Fruit fly (Drosophila melanogaster) whole organism, embryonic: ENCODE measurements around the gene CG43248.
A peak's percentile ranks its signal among the peaks of the same experiment; 100 is the strongest.

ENCODE experiments used
- Asciz ChIP-seq: fragments of 200-800 bp; sonication (Bioruptor generic); optimal IDR thresholded peaks from 2 replicates; lab custom pipeline; 2017; ENCODE audit warnings: missing biosample characterization, mild to moderate bottlenecking, missing genetic modification characterization, missing genetic modification reagents
- B-H2 ChIP-seq: fragments of 200-800 bp; sonication (Bioruptor generic); optimal IDR thresholded peaks from 2 replicates; lab custom pipeline; 2018; ENCODE audit warnings: missing biosample characterization, mild to moderate bottlenecking, missing genetic modification characterization
- CG10147 ChIP-seq: fragments of 200-800 bp; sonication (Bioruptor generic); optimal IDR thresholded peaks from 2 replicates; lab custom pipeline; 2019; ENCODE audit warnings: missing biosample characterization, mild to moderate bottlenecking, missing genetic modification characterization, moderate library complexity
- CG10979 ChIP-seq: fragments of 200-800 bp; sonication (Bioruptor generic); optimal IDR thresholded peaks from 2 replicates; lab custom pipeline; 2018; ENCODE audit warnings: missing biosample characterization, mild to moderate bottlenecking, missing genetic modification characterization, moderate library complexity
- CG11695 ChIP-seq: fragments of 200-800 bp; sonication (Bioruptor generic); IDR thresholded peaks from 3 replicates; pipeline ENCODE4 v1.3.6; 2022; ENCODE audit warnings: missing biosample characterization, missing genetic modification characterization
- CG12659 ChIP-seq: fragments of 200-800 bp; sonication (Bioruptor generic); optimal IDR thresholded peaks from 3 replicates; lab custom pipeline; 2017; ENCODE audit warnings: mild to moderate bottlenecking, missing biosample characterization, missing genetic modification reagents, missing genetic modification characterization
- CG13775 ChIP-seq: fragments of 200-800 bp; sonication (Bioruptor generic); optimal IDR thresholded peaks from 3 replicates; lab custom pipeline; 2017; ENCODE audit warnings: missing biosample characterization, mild to moderate bottlenecking, missing genetic modification characterization
- CG14050 ChIP-seq: fragments of 200-800 bp; sonication (Bioruptor generic); IDR thresholded peaks from 3 replicates; pipeline ENCODE4 v1.3.6; 2022; ENCODE audit warnings: missing biosample characterization, missing genetic modification characterization
- CG14441 ChIP-seq: fragments of 200-800 bp; sonication (Bioruptor generic); IDR thresholded peaks from 2 replicates; pipeline ENCODE4 v1.3.6; 2022; ENCODE audit warnings: missing biosample characterization, missing genetic modification characterization
- CG14667 ChIP-seq: fragments of 200-800 bp; sonication (Bioruptor generic); IDR thresholded peaks from 2 replicates; pipeline ENCODE4 v1.3.6; 2022; ENCODE audit warnings: missing biosample characterization, missing genetic modification characterization
- CG16815 ChIP-seq: fragments of 200-800 bp; sonication (Bioruptor generic); optimal IDR thresholded peaks from 3 replicates; lab custom pipeline; 2017; ENCODE audit warnings: missing biosample characterization, mild to moderate bottlenecking, missing genetic modification characterization
- CG17568 ChIP-seq: fragments of 200-800 bp; sonication (Bioruptor generic); optimal IDR thresholded peaks from 2 replicates; lab custom pipeline; 2018; ENCODE audit warnings: missing biosample characterization, mild to moderate bottlenecking, missing genetic modification characterization, moderate library complexity
- CG17802 ChIP-seq: fragments of 200-800 bp; sonication (Bioruptor generic); optimal IDR thresholded peaks from 2 replicates; lab custom pipeline; 2018; ENCODE audit warnings: missing biosample characterization, mild to moderate bottlenecking, missing genetic modification characterization, moderate library complexity
- CG2202 ChIP-seq: fragments of 200-800 bp; sonication (Bioruptor generic); optimal IDR thresholded peaks from 2 replicates; lab custom pipeline; 2018; ENCODE audit warnings: missing biosample characterization, mild to moderate bottlenecking, missing genetic modification characterization
- CG3847 ChIP-seq: fragments of 200-800 bp; sonication (Bioruptor generic); IDR thresholded peaks from 2 replicates; pipeline ENCODE4 v1.3.6; 2022; ENCODE audit warnings: missing biosample characterization, missing genetic modification characterization
- CG4282 ChIP-seq: fragments of 200-800 bp; sonication (Bioruptor generic); optimal IDR thresholded peaks from 2 replicates; lab custom pipeline; 2016; ENCODE audit warnings: missing biosample characterization, missing genetic modification characterization
- CG4617 ChIP-seq: fragments of 200-800 bp; sonication (Bioruptor generic); optimal IDR thresholded peaks from 3 replicates; lab custom pipeline; 2016; ENCODE audit warnings: missing biosample characterization, missing genetic modification characterization, borderline replicate concordance
- CG4707 ChIP-seq: fragments of 200-800 bp; sonication (Bioruptor generic); optimal IDR thresholded peaks from 2 replicates; lab custom pipeline; 2018; ENCODE audit warnings: missing biosample characterization, mild to moderate bottlenecking, missing genetic modification characterization, moderate library complexity
- CG5180 ChIP-seq: fragments of 200-800 bp; sonication (Bioruptor generic); optimal IDR thresholded peaks from 3 replicates; lab custom pipeline; 2017; ENCODE audit warnings: missing biosample characterization, missing genetic modification characterization, mild to moderate bottlenecking, moderate library complexity, missing genetic modification reagents
- CG7745 ChIP-seq: fragments of 200-800 bp; sonication (Bioruptor generic); optimal IDR thresholded peaks from 2 replicates; lab custom pipeline; 2018; ENCODE audit warnings: missing biosample characterization, mild to moderate bottlenecking, missing genetic modification characterization, moderate library complexity
- CG7928 ChIP-seq: fragments of 200-800 bp; sonication (Bioruptor generic); optimal IDR thresholded peaks from 2 replicates; lab custom pipeline; 2017; ENCODE audit warnings: missing biosample characterization, mild to moderate bottlenecking, missing genetic modification characterization
- CG9932 ChIP-seq: fragments of 200-800 bp; sonication (Bioruptor generic); IDR thresholded peaks from 2 replicates; pipeline ENCODE4 v1.3.6; 2022; ENCODE audit warnings: missing biosample characterization, missing genetic modification characterization
- Ets65A ChIP-seq: fragments of 200-800 bp; sonication (Bioruptor generic); peaks from one replicate; lab custom pipeline; 2016; ENCODE audit warnings: missing biosample characterization, missing genetic modification characterization
- Fer1 ChIP-seq: fragments of 200-800 bp; sonication (Bioruptor generic); optimal IDR thresholded peaks from 2 replicates; lab custom pipeline; 2017; ENCODE audit warnings: missing biosample characterization, mild to moderate bottlenecking, missing genetic modification characterization
- Gug ChIP-seq: fragments of 200-800 bp; sonication (Bioruptor generic); IDR thresholded peaks from 4 replicates; pipeline ENCODE4 v1.3.6; 2022; ENCODE audit warnings: missing biosample characterization, missing genetic modification characterization
- Hey ChIP-seq: fragments of 200-800 bp; sonication (Bioruptor generic); optimal IDR thresholded peaks from 3 replicates; lab custom pipeline; 2018; ENCODE audit warnings: missing biosample characterization, mild to moderate bottlenecking, missing genetic modification characterization
- HmgD ChIP-seq: fragments of 200-800 bp; sonication (Bioruptor generic); optimal IDR thresholded peaks from 3 replicates; lab custom pipeline; 2016; ENCODE audit warnings: missing biosample characterization, missing genetic modification characterization
- HmgZ ChIP-seq: fragments of 200-800 bp; sonication (Bioruptor generic); optimal IDR thresholded peaks from 2 replicates; lab custom pipeline; 2018; ENCODE audit warnings: missing biosample characterization, mild to moderate bottlenecking, missing genetic modification characterization
- NFAT ChIP-seq: fragments of 200-800 bp; sonication (Bioruptor generic); IDR thresholded peaks from 2 replicates; pipeline ENCODE4 v1.3.6; 2022; ENCODE audit warnings: missing biosample characterization, missing genetic modification characterization
- Nf-YC ChIP-seq: fragments of 200-800 bp; optimal IDR thresholded peaks from 3 replicates; lab custom pipeline; 2019; ENCODE audit warnings: missing biosample characterization, mild to moderate bottlenecking, missing genetic modification characterization, moderate library complexity
- Opbp ChIP-seq: fragments of 200-800 bp; sonication (Bioruptor generic); IDR thresholded peaks from 3 replicates; pipeline ENCODE4 v1.3.6; 2022; ENCODE audit warnings: missing biosample characterization, missing genetic modification characterization; ENCODE audit not compliant: partially characterized antibody
- PHDP ChIP-seq: fragments of 200-800 bp; sonication (Bioruptor generic); optimal IDR thresholded peaks from 3 replicates; lab custom pipeline; 2018; ENCODE audit warnings: missing biosample characterization, mild to moderate bottlenecking, missing genetic modification characterization, moderate library complexity
- Poxn ChIP-seq: fragments of 200-800 bp; sonication (Bioruptor generic); IDR thresholded peaks from 2 replicates; pipeline ENCODE4 v1.3.6; 2022; ENCODE audit warnings: missing biosample characterization, missing genetic modification characterization
- Rfx ChIP-seq: fragments of 200-800 bp; sonication (Bioruptor generic); IDR thresholded peaks from 2 replicates; pipeline ENCODE4 v1.3.6; 2022; ENCODE audit warnings: missing biosample characterization, missing genetic modification characterization
- Rx ChIP-seq: fragments of 200-800 bp; sonication (Bioruptor generic); IDR thresholded peaks from 2 replicates; pipeline ENCODE4 v1.3.6; 2022; ENCODE audit warnings: missing biosample characterization, missing genetic modification characterization
- Sox100B ChIP-seq: fragments of 200-800 bp; sonication (Bioruptor generic); optimal IDR thresholded peaks from 3 replicates; lab custom pipeline; 2018; ENCODE audit warnings: missing biosample characterization, mild to moderate bottlenecking, missing genetic modification characterization
- TFAM ChIP-seq: fragments of 200-800 bp; sonication (Bioruptor generic); optimal IDR thresholded peaks from 2 replicates; lab custom pipeline; 2017; ENCODE audit warnings: missing biosample characterization, missing genetic modification characterization, inconsistent platforms
- ac ChIP-seq: fragments of 200-800 bp; sonication (Bioruptor generic); optimal IDR thresholded peaks from 3 replicates; lab custom pipeline; 2017; ENCODE audit warnings: missing biosample characterization, mild to moderate bottlenecking, missing genetic modification characterization
- al ChIP-seq: fragments of 200-800 bp; sonication (Bioruptor generic); IDR thresholded peaks from 2 replicates; pipeline ENCODE4 v1.3.6; 2022; ENCODE audit warnings: missing biosample characterization, missing genetic modification characterization
- amos ChIP-seq: fragments of 200-800 bp; sonication (Bioruptor generic); IDR thresholded peaks from 2 replicates; pipeline ENCODE4 v1.3.6; 2022; ENCODE audit warnings: missing biosample characterization, missing genetic modification characterization; ENCODE audit not compliant: partially characterized antibody
- aop ChIP-seq: fragments of 200-800 bp; sonication (Bioruptor generic); IDR thresholded peaks from 2 replicates; pipeline ENCODE4 v1.3.6; 2022; ENCODE audit warnings: missing biosample characterization, missing genetic modification characterization
- chif ChIP-seq, 2 experiments: fragments of 200-800 bp; sonication (Bioruptor generic); optimal IDR thresholded peaks; 3 replicates each; lab custom pipeline; 2016; ENCODE audit warnings: missing biosample characterization in 2 of 2, missing genetic modification characterization in 2 of 2
- croc ChIP-seq: fragments of 200-800 bp; sonication (Bioruptor generic); conservative IDR thresholded peaks from 3 replicates; pipeline ENCODE4 v1.3.6; 2022; ENCODE audit warnings: missing biosample characterization, missing genetic modification characterization
- emc ChIP-seq: fragments of 200-800 bp; sonication (Bioruptor generic); optimal IDR thresholded peaks from 2 replicates; lab custom pipeline; 2016; ENCODE audit warnings: missing biosample characterization, missing genetic modification characterization
- fru ChIP-seq: fragments of >200 bp; optimal IDR thresholded peaks from 2 replicates; lab custom pipeline; 2017
- fu2 ChIP-seq: fragments of 200-800 bp; sonication (Bioruptor generic); optimal IDR thresholded peaks from 2 replicates; lab custom pipeline; 2016; ENCODE audit warnings: missing biosample characterization, missing genetic modification characterization
- grn ChIP-seq: fragments of 200-800 bp; sonication (Bioruptor generic); optimal IDR thresholded peaks from 3 replicates; lab custom pipeline; 2017; ENCODE audit warnings: missing biosample characterization, missing genetic modification characterization
- onecut ChIP-seq: fragments of 200-800 bp; sonication (Bioruptor generic); IDR thresholded peaks from 2 replicates; pipeline ENCODE4 v1.3.6; 2022; ENCODE audit warnings: missing biosample characterization, missing genetic modification characterization
- pnt ChIP-seq: fragments of 200-800 bp; sonication (Bioruptor generic); optimal IDR thresholded peaks from 3 replicates; lab custom pipeline; 2016; ENCODE audit warnings: missing biosample characterization, missing genetic modification characterization
- seq ChIP-seq: fragments of 200-800 bp; sonication (Bioruptor generic); IDR thresholded peaks from 2 replicates; pipeline ENCODE4 v1.3.6; 2022; ENCODE audit warnings: missing biosample characterization, missing genetic modification characterization
- ssp ChIP-seq: fragments of 200-800 bp; sonication (Bioruptor generic); IDR thresholded peaks from 2 replicates; pipeline ENCODE4 v1.3.6; 2022; ENCODE audit warnings: missing biosample characterization, missing genetic modification characterization
- stwl ChIP-seq: fragments of 200-800 bp; sonication (Bioruptor generic); optimal IDR thresholded peaks from 3 replicates; lab custom pipeline; 2018; ENCODE audit warnings: missing biosample characterization, mild to moderate bottlenecking, missing genetic modification characterization, moderate library complexity
- sug ChIP-seq: fragments of 200-800 bp; optimal IDR thresholded peaks from 2 replicates; lab custom pipeline; 2019; ENCODE audit warnings: missing biosample characterization, mild to moderate bottlenecking, missing genetic modification characterization, moderate library complexity

The CG43248 gene

DNA sequence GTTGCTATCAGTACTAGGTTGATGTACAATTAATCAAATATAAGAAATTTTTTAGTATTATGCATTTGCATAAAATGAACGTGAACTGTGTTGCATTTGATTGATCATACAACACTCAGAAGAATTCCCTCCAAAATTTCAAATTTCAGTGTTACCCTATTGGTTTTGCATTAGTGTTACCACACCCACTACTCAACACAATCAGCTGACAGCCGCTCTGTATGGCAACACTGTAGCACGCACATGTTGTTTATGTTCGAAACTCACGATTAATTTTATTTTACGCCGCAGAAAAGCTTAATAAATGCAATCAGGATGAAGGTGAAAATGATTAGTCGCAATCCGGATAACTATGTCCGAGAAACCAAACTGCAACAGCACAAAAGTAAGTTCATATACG is 32.5 kb downstream of the CG43248 start, which contains the start of gene CG7275 (continued):
- peak; percentile 35 for TF ChIP-seq HmgZ (tag; lab: Kevin White, UChicago)
- TF ChIP-seq Fer1 (GFP tag; lab: Kevin White, UChicago) = peak; percentile 49
- no peak for TF ChIP-seq CG9932 (GFP tag; lab: Robert Waterston, UW)
- no peak for TF ChIP-seq Gug
- peak; percentile 10 for TF ChIP-seq Asciz (GFP tag; lab: Kevin White, UChicago)
- no peak for TF ChIP-seq emc (GFP tag; lab: Kevin White, UChicago)
- peak; percentile 73 for TF ChIP-seq CG3847 (GFP tag; lab: Robert Waterston, UW)
- no peak for TF ChIP-seq pnt
- no peak for TF ChIP-seq Poxn (GFP tag; lab: Robert Waterston, UW)
- no peak for TF ChIP-seq CG13775 (GFP tag; lab: Kevin White, UChicago)
- no peak for TF ChIP-seq HmgD (GFP tag; lab: Kevin White, UChicago)
- no peak for TF ChIP-seq Sox100B
- TF ChIP-seq ssp (GFP tag; lab: Robert Waterston, UW) = no peak
- no peak for TF ChIP-seq Ets65A (GFP tag; lab: Kevin White, UChicago)
- no peak for TF ChIP-seq CG14667
- TF ChIP-seq Opbp (GFP tag; lab: Robert Waterston, UW) = peak; percentile 65; the same call in 2 of the 3 replicates
- no peak for TF ChIP-seq CG7928
- peak; percentile 48 for TF ChIP-seq CG12659
- no peak for TF ChIP-seq fu2 (GFP tag; lab: Kevin White, UChicago)
- no peak for TF ChIP-seq CG14050 (GFP tag; lab: Robert Waterston, UW)
- no peak for TF ChIP-seq seq (GFP tag; lab: Robert Waterston, UW)
- peak; percentile 18 for TF ChIP-seq B-H2 (GFP tag; lab: Kevin White, UChicago)
- no peak for TF ChIP-seq CG4282 (GFP tag; lab: Kevin White, UChicago)
- no peak for TF ChIP-seq CG10979 (tag; lab: Kevin White, UChicago)
- TF ChIP-seq CG16815 = no peak
- no peak for TF ChIP-seq chif (GFP tag; optimal IDR thresholded peaks at IDR 0.05; lab: Kevin White, UChicago)
- no peak for TF ChIP-seq TFAM (GFP tag; lab: Kevin White, UChicago)
- TF ChIP-seq Hey (tag; lab: Kevin White, UChicago) = no peak
- TF ChIP-seq CG17568 = no peak
- TF ChIP-seq fru = no peak
- peak; percentile 55; the same call in 1 of the 2 replicates for TF ChIP-seq amos (GFP tag; lab: Robert Waterston, UW)
- no peak for TF ChIP-seq CG17802 (tag; lab: Kevin White, UChicago)
- no peak for TF ChIP-seq CG11695
- TF ChIP-seq al (GFP tag; lab: Robert Waterston, UW) = no peak
- TF ChIP-seq CG14441 (GFP tag; lab: Robert Waterston, UW) = no peak
- TF ChIP-seq NFAT (GFP tag; lab: Robert Waterston, UW) = no peak
- no peak for TF ChIP-seq CG2202
- TF ChIP-seq CG7745 (tag; lab: Kevin White, UChicago) = no peak
- no peak for TF ChIP-seq aop (GFP tag; lab: Robert Waterston, UW)
- peak; percentile 18 for TF ChIP-seq sug (tag; lab: Kevin White, UChicago)
- no peak for TF ChIP-seq CG5180 (GFP tag; lab: Kevin White, UChicago)
- TF ChIP-seq onecut (GFP tag; lab: Robert Waterston, UW) = no peak
- TF ChIP-seq Rfx (GFP tag; lab: Robert Waterston, UW) = no peak
- TF ChIP-seq croc (GFP tag; lab: Robert Waterston, UW) = no peak
- peak; percentile 92 for TF ChIP-seq stwl
- no peak for TF ChIP-seq CG10147 (GFP tag; lab: Kevin White, UChicago)
- TF ChIP-seq ac = no peak
- TF ChIP-seq Rx (GFP tag; lab: Robert Waterston, UW) = no peak
- TF ChIP-seq Nf-YC (tag; lab: Kevin White, UChicago) = no peak
- peak; percentile 41 for TF ChIP-seq CG4617
- no peak for TF ChIP-seq CG4707 (GFP tag; lab: Kevin White, UChicago)
- no peak for TF ChIP-seq grn
- no peak for TF ChIP-seq PHDP (tag; lab: Kevin White, UChicago)
